Worm (Caenorhabditis elegans): ENCODE measurements around the gene hlh-30.

The hlh-30 gene

DNA sequence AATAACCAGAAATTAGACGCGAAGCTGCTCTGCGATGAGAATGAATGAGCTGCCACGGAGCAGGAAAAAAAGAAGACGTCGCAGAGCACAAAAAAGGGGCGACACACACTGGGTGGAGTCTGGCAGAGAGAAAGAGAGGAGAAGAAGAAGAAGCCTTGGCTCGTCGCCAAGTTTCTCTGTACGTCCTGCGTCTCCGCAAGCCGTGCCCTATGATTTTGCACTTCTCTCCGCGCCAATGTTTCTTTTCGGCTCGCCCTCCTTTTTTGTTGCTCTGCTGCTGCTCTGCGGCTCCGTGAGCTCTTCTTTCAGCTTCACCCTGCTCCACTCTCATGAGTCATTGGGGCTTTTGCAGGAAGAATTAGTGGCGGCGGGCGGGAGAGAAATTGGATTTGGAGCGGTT is at the start of gene hlh-30:
TSS of gene hlh-30 (minus strand) at position 69 of the 400 bp plus-strand sequence.
- TF ChIP-seq unc-62 (GFP tag; optimal IDR thresholded peaks at IDR 0.05) = no peak

DNA sequence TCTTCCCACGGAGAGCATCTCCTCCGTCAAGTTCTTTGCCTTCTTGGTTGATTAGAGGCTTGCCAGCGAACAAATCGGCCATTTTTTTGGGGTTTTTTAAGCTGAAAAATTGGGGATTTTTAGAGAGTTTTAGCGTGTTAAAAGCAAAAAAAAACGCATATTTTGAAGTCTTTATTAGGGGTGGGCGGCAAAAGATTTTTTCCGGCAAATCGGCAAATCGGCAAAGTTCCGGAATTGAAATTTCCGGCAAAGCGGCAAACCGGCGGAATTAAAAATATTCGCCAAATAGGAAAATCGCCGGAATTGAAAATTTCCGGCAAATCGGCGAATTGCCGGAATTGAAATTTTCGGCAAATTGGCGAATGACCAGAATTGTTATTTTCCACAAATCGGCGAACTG is 49.4 kb upstream of the hlh-30 start, which contains the start of gene C35B1.5:
TSS of gene C35B1.5 (minus strand) at position 101 of the 400 bp plus-strand sequence.
- TF ChIP-seq unc-62 (GFP tag; optimal IDR thresholded peaks at IDR 0.05) = no peak

DNA sequence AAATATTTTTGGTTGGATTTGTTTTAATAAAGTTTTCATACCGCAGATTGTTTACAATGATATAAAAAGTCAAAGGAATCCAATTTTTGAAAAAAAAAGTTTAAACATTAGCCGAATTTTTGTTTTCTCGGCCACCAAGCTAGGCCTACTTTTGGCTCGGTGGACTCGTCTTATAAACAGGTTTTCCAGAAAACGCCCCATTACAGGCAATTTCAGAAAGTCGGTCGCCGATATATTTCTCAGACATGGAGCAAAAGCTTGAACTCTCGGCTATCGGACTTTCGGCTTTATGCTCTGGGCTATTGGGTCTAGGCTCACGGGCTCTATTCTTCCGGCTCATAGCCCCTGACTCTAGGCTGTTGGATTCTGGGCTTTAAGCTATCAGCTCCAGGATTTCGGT is 48.3 kb upstream of the hlh-30 start:
- TF ChIP-seq unc-62 (GFP tag; optimal IDR thresholded peaks at IDR 0.05) = no peak

DNA sequence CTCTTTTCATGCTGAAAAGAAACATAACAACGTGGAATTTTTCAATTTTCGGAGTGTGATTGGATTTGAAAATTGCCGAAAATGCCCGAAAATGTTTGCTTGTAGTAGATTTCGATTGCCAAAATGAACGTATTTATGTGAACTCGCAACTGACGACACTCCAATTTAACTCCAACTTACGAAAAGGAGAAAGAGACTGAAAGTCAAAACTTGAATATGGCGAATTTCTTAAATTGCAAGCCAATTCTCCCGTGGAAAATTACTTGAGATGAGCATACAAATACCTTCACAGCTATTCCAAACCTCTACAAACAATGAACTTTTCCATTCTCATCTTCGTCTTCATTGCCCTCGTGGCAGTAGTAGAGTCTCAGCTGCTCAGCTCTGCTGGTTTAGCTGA is 47.8 kb upstream of the hlh-30 start:
- no peak for TF ChIP-seq unc-62 (GFP tag; optimal IDR thresholded peaks at IDR 0.05)

DNA sequence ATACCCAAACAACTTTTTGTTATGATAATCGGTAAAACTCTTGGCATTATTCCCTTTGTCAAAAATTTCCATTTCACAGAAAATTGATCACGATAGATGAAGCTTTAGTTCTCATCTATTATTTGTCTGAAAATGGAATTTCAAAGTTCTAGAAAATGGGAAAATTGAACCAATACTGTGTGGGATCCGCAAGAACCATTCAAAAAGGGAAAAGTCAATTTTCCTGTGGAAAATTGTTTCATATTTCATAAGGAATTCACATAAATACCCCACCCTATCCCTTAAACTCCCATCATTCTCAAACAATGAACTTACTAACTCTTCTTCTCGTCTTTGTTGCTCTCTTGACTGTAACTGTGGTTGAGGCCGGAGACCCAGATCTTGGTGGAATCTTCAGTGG is 46.1 kb upstream of the hlh-30 start, which contains the start of the genes C35B1.9 and C35B1.3:
TSS of gene C35B1.9 (minus strand) at position 101 of the 400 bp plus-strand sequence.
TSS of gene C35B1.3 (plus strand) at position 306 of the 400 bp plus-strand sequence.
- no peak for TF ChIP-seq unc-62 (GFP tag; optimal IDR thresholded peaks at IDR 0.05)

DNA sequence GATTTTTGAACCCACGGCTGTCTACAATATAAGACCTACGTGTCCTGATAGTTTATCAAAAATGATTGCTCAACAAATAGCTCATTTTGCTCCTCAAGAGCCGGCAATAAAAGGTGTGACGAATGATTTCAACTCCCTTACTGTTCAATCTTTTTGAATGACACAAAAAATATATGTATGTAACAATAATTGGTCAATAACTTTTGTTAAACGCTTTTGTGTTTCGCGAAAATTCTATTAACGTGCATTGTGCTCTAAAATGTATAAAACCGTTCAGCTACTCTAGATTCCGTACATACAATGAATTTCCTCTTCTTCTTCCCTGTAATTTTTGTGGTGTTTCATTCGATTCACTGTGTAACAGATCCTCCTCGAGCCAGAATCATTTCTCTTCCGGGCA is 44.8 kb upstream of the hlh-30 start, which contains the start of gene C35B1.4:
TSS of gene C35B1.4 (plus strand) at position 301 of the 400 bp plus-strand sequence.
- TF ChIP-seq unc-62 (GFP tag; optimal IDR thresholded peaks at IDR 0.05) = no peak

DNA sequence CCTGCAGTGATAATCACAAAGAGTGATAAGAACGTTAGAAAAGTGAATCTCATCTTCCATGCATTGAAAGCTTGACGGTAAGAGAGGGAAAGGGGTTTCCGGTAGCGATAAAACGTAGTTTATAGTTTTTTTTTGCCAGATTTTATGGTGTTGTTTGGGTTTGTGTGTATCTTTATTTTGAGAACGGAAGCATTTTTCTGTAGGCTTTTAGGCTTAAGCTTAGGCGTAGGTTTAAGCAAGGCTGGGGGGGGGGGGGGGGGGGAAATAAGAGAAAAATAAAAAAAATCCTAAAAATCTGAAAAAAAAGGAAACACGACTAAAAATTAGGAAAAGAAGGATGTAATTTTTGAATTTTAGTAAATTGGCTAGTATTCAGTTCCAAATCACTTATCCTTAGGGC is 44.1 kb upstream of the hlh-30 start, which contains the start of gene C35B1.8:
TSS of gene C35B1.8 (minus strand) at position 101 of the 400 bp plus-strand sequence.
- no peak for TF ChIP-seq unc-62 (GFP tag; optimal IDR thresholded peaks at IDR 0.05)

DNA sequence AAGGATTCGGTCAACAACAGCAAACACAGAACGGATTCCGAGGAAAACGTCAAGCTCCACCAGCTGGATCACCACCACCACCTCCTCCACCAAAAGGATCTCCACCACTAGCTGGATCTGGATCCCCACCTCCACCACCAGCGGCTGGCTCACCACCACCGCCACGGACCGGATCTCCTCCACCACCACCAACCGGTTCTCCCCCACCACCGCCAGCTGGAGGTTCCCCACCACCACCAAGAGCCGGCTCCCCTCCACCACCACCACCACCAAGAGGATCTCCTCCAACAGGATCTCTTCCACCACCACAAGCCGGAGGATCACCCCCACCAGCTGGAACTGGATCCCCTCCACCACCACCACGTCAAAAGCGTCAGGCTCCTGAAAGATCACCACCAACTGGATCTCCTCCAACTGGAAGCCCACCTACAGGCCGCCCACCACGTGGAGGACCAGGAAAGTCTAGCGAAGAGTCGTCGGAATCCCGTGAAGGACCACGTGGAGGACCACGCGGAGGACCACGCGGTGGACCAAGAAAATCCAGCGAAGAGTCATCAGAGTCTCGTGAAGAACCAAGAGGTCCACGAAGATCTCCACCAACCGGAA is 42.0 kb upstream of the hlh-30 start:
- TF ChIP-seq unc-62 (GFP tag; optimal IDR thresholded peaks at IDR 0.05) = no peak

DNA sequence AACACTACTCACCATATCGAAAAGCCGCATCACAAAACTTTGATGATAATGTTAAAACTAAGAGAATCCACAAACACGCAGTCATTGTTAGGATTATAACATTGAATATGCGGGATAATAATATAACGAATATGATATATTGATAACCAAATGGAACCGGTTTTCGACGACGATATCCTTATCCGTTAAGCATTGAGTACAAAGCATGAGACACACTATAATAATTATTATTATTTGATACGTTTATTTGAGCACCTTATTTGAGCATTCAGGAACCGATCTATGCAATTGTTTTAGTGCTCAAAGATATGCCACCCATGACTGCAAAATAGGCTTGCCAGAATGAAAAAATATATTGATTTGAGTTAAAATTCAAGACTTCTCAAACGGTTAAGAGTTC is 39.9 kb upstream of the hlh-30 start, which contains the start of gene W03D2.9:
TSS of gene W03D2.9 (minus strand) at position 101 of the 400 bp plus-strand sequence.
- no peak for TF ChIP-seq unc-62 (GFP tag; optimal IDR thresholded peaks at IDR 0.05)

DNA sequence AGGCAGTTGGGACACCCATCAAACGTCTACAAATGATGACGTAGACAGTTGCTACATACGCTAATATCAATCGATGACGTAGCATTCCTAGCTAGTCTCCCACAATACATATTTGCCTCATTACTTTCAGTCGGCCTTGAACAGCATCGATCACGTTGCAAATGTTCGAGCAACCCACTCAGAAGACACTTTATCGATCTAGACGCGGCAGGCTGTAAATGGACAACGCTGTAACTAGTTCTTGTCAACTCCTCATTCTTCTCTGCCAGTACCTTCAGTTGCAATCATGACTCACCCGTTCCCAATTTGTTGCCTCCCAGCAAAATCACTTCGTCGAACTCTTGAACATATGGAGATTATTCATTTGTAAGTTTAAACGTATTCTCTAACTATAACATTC is 37.3 kb upstream of the hlh-30 start, which contains the start of gene pqn-75:
TSS of gene pqn-75 (plus strand) at position 301 of the 400 bp plus-strand sequence.
- no peak for TF ChIP-seq unc-62 (GFP tag; optimal IDR thresholded peaks at IDR 0.05)

DNA sequence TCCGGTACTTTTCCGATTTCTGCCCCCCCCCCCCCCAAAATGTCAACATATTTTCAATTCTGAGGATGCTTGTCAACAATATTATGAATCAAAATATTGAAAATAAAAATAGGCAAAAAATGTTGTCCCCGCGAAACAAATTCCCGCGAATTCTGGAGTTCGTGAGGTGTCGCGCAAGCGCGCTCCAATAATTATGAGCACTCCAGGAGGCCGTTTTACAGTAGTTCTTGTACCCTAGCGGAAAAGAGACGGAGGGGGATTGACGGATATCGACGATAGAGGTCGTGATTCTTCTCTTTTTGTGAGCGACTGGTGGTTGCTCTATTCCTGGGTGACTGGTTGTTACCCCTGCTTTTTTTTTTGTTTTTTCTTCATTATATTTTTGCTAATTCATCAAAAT is 36.1 kb upstream of the hlh-30 start:
- TF ChIP-seq unc-62 (GFP tag; optimal IDR thresholded peaks at IDR 0.05) = no peak

DNA sequence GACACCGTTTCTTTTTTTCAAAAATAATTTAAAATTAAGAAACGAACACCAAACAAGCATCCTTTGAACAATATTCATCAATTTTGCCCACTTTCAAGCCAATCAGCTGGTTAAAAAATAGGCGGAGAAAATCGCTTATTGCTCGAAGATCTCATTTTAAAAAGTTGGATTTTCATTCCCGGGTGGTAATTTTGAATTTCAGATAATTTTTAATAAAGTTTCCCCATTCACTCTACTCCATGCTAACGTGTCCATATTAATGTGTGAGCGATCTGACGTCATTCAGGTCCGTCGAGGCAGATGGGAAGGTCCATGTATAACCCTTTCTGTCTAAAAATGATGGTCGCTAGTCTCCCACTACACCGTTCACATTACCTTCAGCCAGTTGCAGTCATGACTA is 33.7 kb upstream of the hlh-30 start, which contains the start of gene fbxb-55:
TSS of gene fbxb-55 (plus strand) at position 301 of the 400 bp plus-strand sequence.
- TF ChIP-seq unc-62 (GFP tag; optimal IDR thresholded peaks at IDR 0.05) = no peak

DNA sequence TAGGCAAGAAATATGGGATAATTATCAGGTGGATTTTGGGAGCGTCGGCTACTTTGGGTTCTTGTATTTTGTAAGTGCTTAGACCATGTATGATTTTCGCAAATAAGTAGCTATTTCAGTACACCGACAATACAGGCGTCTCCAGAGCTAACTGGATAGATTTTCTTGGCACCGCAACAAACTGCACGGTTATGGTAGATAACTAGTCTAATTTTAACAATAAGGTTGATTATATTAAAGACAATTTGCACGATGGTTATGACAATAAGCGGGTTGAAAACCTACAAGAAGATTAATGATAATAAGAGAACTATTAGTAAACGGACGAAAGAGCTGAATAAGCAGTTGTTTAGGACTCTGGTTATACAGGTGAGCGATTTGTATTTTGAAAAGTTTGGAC is 32.6 kb upstream of the hlh-30 start:
- TF ChIP-seq unc-62 (GFP tag; optimal IDR thresholded peaks at IDR 0.05) = no peak

DNA sequence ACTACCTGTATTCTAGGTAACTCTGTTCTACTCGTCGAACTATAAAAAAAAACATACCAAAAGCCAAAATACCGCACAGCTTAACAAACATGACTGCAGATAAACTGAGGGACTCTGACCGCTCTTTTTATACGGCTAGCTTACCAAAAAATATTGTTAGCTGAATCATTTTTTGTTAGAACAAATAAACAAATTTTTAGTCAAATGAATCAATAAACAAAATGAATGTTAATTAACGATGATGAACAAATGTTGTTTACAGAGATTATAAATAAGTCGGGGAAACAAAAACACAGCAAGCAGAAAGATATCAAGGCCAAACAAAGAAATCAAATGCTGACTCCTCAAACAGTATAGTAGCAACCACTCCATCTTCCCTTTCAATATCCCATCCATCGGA is 28.8 kb upstream of the hlh-30 start, which contains the start of gene ilys-6:
TSS of gene ilys-6 (minus strand) at position 101 of the 400 bp plus-strand sequence.
- no peak for TF ChIP-seq unc-62 (GFP tag; optimal IDR thresholded peaks at IDR 0.05)

DNA sequence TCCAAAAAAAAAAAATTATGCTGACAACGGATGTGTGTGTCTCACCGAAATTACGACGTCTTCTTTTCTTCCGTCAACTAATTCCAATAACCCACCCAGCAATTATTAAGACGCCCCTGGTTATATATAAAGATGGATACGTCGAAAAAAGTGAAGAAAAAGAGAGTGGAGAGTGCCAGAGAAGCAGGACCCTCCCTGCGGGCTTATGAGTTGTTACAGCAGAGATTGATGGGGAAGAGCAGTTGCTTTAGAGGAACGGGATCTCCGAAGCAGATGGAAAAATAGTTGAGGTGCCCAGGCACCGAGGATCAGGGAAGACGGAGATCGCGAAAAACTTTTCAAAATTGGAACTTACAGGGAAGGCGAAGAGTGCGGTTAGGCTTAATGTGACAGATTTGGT is 20.5 kb upstream of the hlh-30 start:
- TF ChIP-seq unc-62 (GFP tag; optimal IDR thresholded peaks at IDR 0.05) = no peak

DNA sequence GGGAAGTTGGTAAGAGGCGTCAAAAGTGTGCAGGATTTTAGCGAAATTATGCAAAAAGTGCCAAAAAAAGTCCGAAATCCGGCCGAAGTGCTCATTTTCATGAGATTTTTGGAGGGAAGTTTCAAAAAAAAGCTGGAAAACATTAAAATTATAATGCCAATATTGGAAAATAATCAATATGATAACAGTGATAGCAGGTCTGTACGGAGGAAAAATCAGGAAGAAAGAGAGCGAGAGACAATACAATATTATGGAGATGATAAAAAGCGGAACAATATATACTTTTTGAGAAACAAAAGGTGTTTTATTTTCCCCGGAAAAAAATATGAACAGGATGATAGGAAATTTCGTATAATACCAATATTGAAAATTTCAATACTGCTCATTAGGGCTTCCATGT is 18.7 kb upstream of the hlh-30 start:
- no peak for TF ChIP-seq unc-62 (GFP tag; optimal IDR thresholded peaks at IDR 0.05)

DNA sequence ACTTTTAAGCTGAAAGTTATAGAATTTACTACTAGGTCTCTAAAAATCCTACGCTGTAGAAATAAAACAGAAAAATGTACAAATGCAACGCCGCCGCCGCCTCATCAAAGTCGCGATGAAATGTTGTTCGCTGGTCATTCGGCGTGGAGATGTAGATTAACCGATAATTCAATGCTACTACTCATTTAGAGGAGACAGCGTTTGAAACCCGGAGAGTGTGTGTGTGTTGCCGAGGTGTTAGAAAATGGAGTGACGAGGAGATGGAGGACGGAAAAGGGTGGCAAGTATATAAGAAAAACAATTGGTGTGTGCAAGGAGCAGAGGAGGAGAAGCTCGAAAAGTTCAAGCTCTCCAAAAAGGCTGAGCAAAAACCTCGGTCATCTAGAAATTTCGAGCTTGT is 17.5 kb upstream of the hlh-30 start:
- TF ChIP-seq unc-62 (GFP tag; optimal IDR thresholded peaks at IDR 0.05) = no peak
